Worm (Caenorhabditis elegans): ENCODE measurements around the gene pkc-3.

DNA sequence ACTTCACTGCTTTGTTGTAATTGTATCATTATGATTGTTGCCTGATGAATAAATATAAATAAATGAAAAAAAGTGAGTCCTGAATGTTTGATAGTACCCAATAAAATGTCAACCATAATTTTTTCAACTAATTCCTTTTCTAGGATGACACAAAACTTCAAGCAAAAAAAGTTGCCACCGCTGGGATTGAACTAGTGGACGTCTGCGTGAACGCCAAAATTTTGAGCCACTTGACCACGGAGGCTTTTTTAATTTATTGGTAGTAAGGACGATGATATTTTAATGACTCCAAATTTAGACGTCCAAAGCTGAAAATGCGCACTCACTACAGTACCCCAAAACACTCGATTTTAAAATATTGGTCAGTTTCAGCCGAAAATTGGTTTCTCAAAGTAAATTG lies 26.2 kb upstream of the pkc-3 start:
- no peak for TF ChIP-seq mdl-1 (tag; optimal IDR thresholded peaks at IDR 0.05)
- no peak for TF ChIP-seq aly-2 (tag; optimal IDR thresholded peaks at IDR 0.05)
- no peak for TF ChIP-seq pha-4 (tag; optimal IDR thresholded peaks at IDR 0.05)
- TF ChIP-seq jun-1 (tag; optimal IDR thresholded peaks at IDR 0.05), result no peak
- TF ChIP-seq ZK546.5 (tag; optimal IDR thresholded peaks at IDR 0.05), result no peak
- TF ChIP-seq nfya-1 (tag; optimal IDR thresholded peaks at IDR 0.05; ENCODE audit: insufficient read depth), result no peak
- TF ChIP-seq elt-3 (tag; optimal IDR thresholded peaks at IDR 0.05), result no peak
- TF ChIP-seq unc-39 (tag; optimal IDR thresholded peaks at IDR 0.05), result no peak
- TF ChIP-seq ceh-9 (tag; optimal IDR thresholded peaks at IDR 0.05), result no peak
- TF ChIP-seq ama-1 (optimal IDR thresholded peaks at IDR 0.05), result no peak
- TF ChIP-seq nhr-76 (tag; optimal IDR thresholded peaks at IDR 0.05), result no peak
- no peak for TF ChIP-seq lin-39 (tag; optimal IDR thresholded peaks at IDR 0.05)
- TF ChIP-seq skn-1 (tag; optimal IDR thresholded peaks at IDR 0.05), result no peak
